Worm (Caenorhabditis elegans): Measurements from ENCODE around the gene acs-14.

DNA sequence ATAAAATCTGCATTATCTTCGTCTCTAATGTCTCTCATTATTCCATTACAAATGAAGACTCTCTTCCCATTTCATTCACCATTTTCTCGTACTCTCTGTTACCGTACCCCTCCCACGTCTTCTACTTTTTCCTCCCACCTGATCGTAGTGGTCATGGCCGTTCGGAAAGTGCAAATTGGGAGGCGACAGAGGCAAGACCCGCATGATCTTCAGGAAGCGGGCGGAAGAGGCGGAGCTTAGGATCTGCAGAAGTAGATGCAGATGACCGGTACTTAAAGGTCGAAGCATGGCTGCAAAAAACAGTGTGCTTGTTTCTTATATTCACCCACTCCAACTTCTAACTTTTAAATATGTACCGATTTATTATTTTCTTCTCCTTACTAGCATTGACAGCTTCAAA is 30.1 kb upstream of the acs-14 start, which contains the start of gene nas-3:
- TF ChIP-seq W03F9.2 (tag; optimal IDR thresholded peaks at IDR 0.05): no peak
- no peak for TF ChIP-seq him-1 (tag; optimal IDR thresholded peaks at IDR 0.05)
- TF ChIP-seq dao-5 (tag; optimal IDR thresholded peaks at IDR 0.05): no peak
